Fruit fly (Drosophila melanogaster) whole organism, embryonic: Measurements from ENCODE around the gene fz.

Experiments
- B-H2 ChIP-seq: fragments of 200-800 bp; sonication (Bioruptor generic); optimal IDR thresholded peaks from 2 replicates; lab custom pipeline; 2018; ENCODE audit warnings: missing biosample characterization, mild to moderate bottlenecking, missing genetic modification characterization
- CG1024 ChIP-seq: fragments of 200-800 bp; sonication (Bioruptor generic); IDR thresholded peaks from 2 replicates; pipeline ENCODE4 v1.3.6; 2022; ENCODE audit warnings: missing biosample characterization, missing genetic modification characterization
- CG10321 ChIP-seq: fragments of 200-800 bp; sonication (Bioruptor generic); IDR thresholded peaks from 2 replicates; pipeline ENCODE4 v1.3.6; 2022; ENCODE audit warnings: missing biosample characterization, missing genetic modification characterization
- CG11504 ChIP-seq: fragments of 200-800 bp; sonication (Bioruptor generic); optimal IDR thresholded peaks from 3 replicates; lab custom pipeline; 2019; ENCODE audit warnings: missing biosample characterization, mild to moderate bottlenecking, missing genetic modification characterization, moderate library complexity
- CG13287 ChIP-seq: fragments of 200-800 bp; sonication (Bioruptor generic); IDR thresholded peaks from 2 replicates; pipeline ENCODE4 v1.3.6; 2022; ENCODE audit warnings: missing biosample characterization, missing genetic modification characterization; ENCODE audit not compliant: partially characterized antibody
- CG15073 ChIP-seq: fragments of 200-800 bp; sonication (Bioruptor generic); optimal IDR thresholded peaks from 2 replicates; lab custom pipeline; 2016; ENCODE audit warnings: missing biosample characterization, missing genetic modification characterization
- CG15514 ChIP-seq: fragments of 200-800 bp; sonication (Bioruptor generic); optimal IDR thresholded peaks from 3 replicates; lab custom pipeline; 2017; ENCODE audit warnings: missing biosample characterization, missing genetic modification characterization, mild to moderate bottlenecking, moderate library complexity, missing genetic modification reagents
- CG17328 ChIP-seq: fragments of 200-800 bp; sonication (Bioruptor generic); IDR thresholded peaks from 2 replicates; pipeline ENCODE4 v1.3.6; 2022; ENCODE audit warnings: missing biosample characterization, missing genetic modification characterization
- CG17359 ChIP-seq: fragments of 200-800 bp; sonication (Bioruptor generic); optimal IDR thresholded peaks from 3 replicates; lab custom pipeline; 2018; ENCODE audit warnings: missing biosample characterization, mild to moderate bottlenecking, missing genetic modification characterization, moderate library complexity
- CG17829 ChIP-seq: fragments of 200-800 bp; optimal IDR thresholded peaks from 2 replicates; lab custom pipeline; 2019; ENCODE audit warnings: missing biosample characterization, mild to moderate bottlenecking, missing genetic modification characterization, moderate library complexity
- CG2712 ChIP-seq: fragments of 200-800 bp; optimal IDR thresholded peaks from 3 replicates; lab custom pipeline; 2019; ENCODE audit warnings: missing biosample characterization, mild to moderate bottlenecking, missing genetic modification characterization, moderate library complexity
- CG30020 ChIP-seq: fragments of 200-800 bp; optimal IDR thresholded peaks from 2 replicates; lab custom pipeline; 2019; ENCODE audit warnings: missing biosample characterization, mild to moderate bottlenecking, missing genetic modification characterization, moderate library complexity
- CG3065 ChIP-seq: fragments of 200-800 bp; sonication (Bioruptor generic); optimal IDR thresholded peaks from 2 replicates; lab custom pipeline; 2016; ENCODE audit warnings: missing biosample characterization, missing genetic modification characterization
- CG33557 ChIP-seq: fragments of 200-800 bp; sonication (Bioruptor generic); optimal IDR thresholded peaks from 2 replicates; lab custom pipeline; 2019; ENCODE audit warnings: missing biosample characterization, mild to moderate bottlenecking, missing genetic modification characterization, moderate library complexity
- CG3726 ChIP-seq: fragments of 200-800 bp; sonication (Bioruptor generic); IDR thresholded peaks from 3 replicates; pipeline ENCODE4, ENCODE4 v1.3.6; 2022; ENCODE audit warnings: missing biosample characterization, missing genetic modification characterization
- CG4282 ChIP-seq: fragments of 200-800 bp; sonication (Bioruptor generic); optimal IDR thresholded peaks from 2 replicates; lab custom pipeline; 2016; ENCODE audit warnings: missing biosample characterization, missing genetic modification characterization
- CG43689 ChIP-seq: fragments of 200-800 bp; sonication (Bioruptor generic); IDR thresholded peaks from 2 replicates; pipeline ENCODE4 v1.3.6; 2022; ENCODE audit warnings: missing biosample characterization, missing genetic modification characterization
- CG5953 ChIP-seq: fragments of 200-800 bp; sonication (Bioruptor generic); IDR thresholded peaks from 2 replicates; pipeline ENCODE4 v1.3.6; 2022; ENCODE audit warnings: missing biosample characterization, missing genetic modification characterization
- CG7271 ChIP-seq: fragments of 200-800 bp; sonication (Bioruptor generic); optimal IDR thresholded peaks from 2 replicates; lab custom pipeline; 2018; ENCODE audit warnings: missing biosample characterization, mild to moderate bottlenecking, missing genetic modification characterization, moderate library complexity
- CG7786 ChIP-seq: fragments of 200-800 bp; sonication (Bioruptor generic); optimal IDR thresholded peaks from 2 replicates; lab custom pipeline; 2016; ENCODE audit warnings: missing biosample characterization, missing genetic modification characterization
- CG8765 ChIP-seq: fragments of 200-800 bp; sonication (Bioruptor generic); IDR thresholded peaks from 2 replicates; pipeline ENCODE4 v1.3.6; 2022; ENCODE audit warnings: missing biosample characterization, missing genetic modification characterization
- CG8924 ChIP-seq: fragments of 200-800 bp; optimal IDR thresholded peaks from 3 replicates; lab custom pipeline; 2019; ENCODE audit warnings: missing biosample characterization, mild to moderate bottlenecking, missing genetic modification characterization, moderate library complexity
- CTCF ChIP-seq: fragments of 200-800 bp; sonication (Bioruptor generic); optimal IDR thresholded peaks from 2 replicates; lab custom pipeline; 2017; ENCODE audit warnings: missing biosample characterization, mild to moderate bottlenecking, missing genetic modification characterization, moderate library complexity
- Gug ChIP-seq: fragments of 200-800 bp; sonication (Bioruptor generic); IDR thresholded peaks from 4 replicates; pipeline ENCODE4 v1.3.6; 2022; ENCODE audit warnings: missing biosample characterization, missing genetic modification characterization
- H2.0 ChIP-seq: fragments of 200-800 bp; sonication (Bioruptor generic); IDR thresholded peaks from 2 replicates; pipeline ENCODE4 v1.3.6; 2022; ENCODE audit warnings: missing biosample characterization, missing genetic modification characterization
- Meics ChIP-seq: fragments of 200-800 bp; sonication (Bioruptor generic); optimal IDR thresholded peaks from 2 replicates; lab custom pipeline; 2017; ENCODE audit warnings: missing biosample characterization, mild to moderate bottlenecking, missing genetic modification characterization
- Nf-YB ChIP-seq: fragments of 200-800 bp; sonication (Bioruptor generic); optimal IDR thresholded peaks from 3 replicates; lab custom pipeline; 2019; ENCODE audit warnings: missing biosample characterization, mild to moderate bottlenecking, missing genetic modification characterization, moderate library complexity
- Six4 ChIP-seq: fragments of 200-800 bp; sonication (Bioruptor generic); optimal IDR thresholded peaks from 2 replicates; lab custom pipeline; 2016; ENCODE audit warnings: missing biosample characterization, missing genetic modification characterization
- Sox102F ChIP-seq: fragments of 200-800 bp; sonication (Bioruptor generic); optimal IDR thresholded peaks from 2 replicates; lab custom pipeline; 2018; ENCODE audit warnings: missing biosample characterization, mild to moderate bottlenecking, missing genetic modification characterization, moderate library complexity
- dan ChIP-seq: fragments of 200-800 bp; sonication (Bioruptor generic); IDR thresholded peaks from 2 replicates; pipeline ENCODE4 v1.3.6; 2022; ENCODE audit warnings: missing biosample characterization, missing genetic modification characterization
- ewg ChIP-seq: fragments of 200-800 bp; sonication (Bioruptor generic); optimal IDR thresholded peaks from 3 replicates; lab custom pipeline; 2017; ENCODE audit warnings: mild to moderate bottlenecking, missing biosample characterization, missing genetic modification reagents, missing genetic modification characterization
- fd64A ChIP-seq: fragments of 200-800 bp; sonication (Bioruptor generic); optimal IDR thresholded peaks from 3 replicates; lab custom pipeline; 2018; ENCODE audit warnings: missing biosample characterization, mild to moderate bottlenecking, missing genetic modification characterization
- grn ChIP-seq: fragments of 200-800 bp; sonication (Bioruptor generic); optimal IDR thresholded peaks from 3 replicates; lab custom pipeline; 2017; ENCODE audit warnings: missing biosample characterization, missing genetic modification characterization
- gro ChIP-seq: fragments of 200-800 bp; sonication (Bioruptor generic); optimal IDR thresholded peaks from 2 replicates; lab custom pipeline; 2016; ENCODE audit warnings: missing biosample characterization, missing genetic modification characterization
- gt ChIP-seq: fragments of 200-800 bp; sonication (Bioruptor generic); IDR thresholded peaks from 2 replicates; pipeline ENCODE4 v1.3.6; 2022; ENCODE audit warnings: missing biosample characterization, missing genetic modification characterization
- kay ChIP-seq: fragments of 200-800 bp; sonication (Bioruptor generic); optimal IDR thresholded peaks from 2 replicates; lab custom pipeline; 2016; ENCODE audit warnings: missing biosample characterization, missing genetic modification characterization
- maf-S ChIP-seq: fragments of 200-800 bp; sonication (Bioruptor generic); optimal IDR thresholded peaks from 2 replicates; lab custom pipeline; 2016; ENCODE audit warnings: missing biosample characterization, missing genetic modification characterization
- nom ChIP-seq: fragments of 200-800 bp; sonication (Bioruptor generic); optimal IDR thresholded peaks from 2 replicates; lab custom pipeline; 2017; ENCODE audit warnings: missing biosample characterization, missing genetic modification characterization, mild to moderate bottlenecking, moderate library complexity, missing genetic modification reagents
- onecut ChIP-seq: fragments of 200-800 bp; sonication (Bioruptor generic); IDR thresholded peaks from 2 replicates; pipeline ENCODE4 v1.3.6; 2022; ENCODE audit warnings: missing biosample characterization, missing genetic modification characterization
- p53 ChIP-seq: fragments of 200-800 bp; sonication (Bioruptor generic); optimal IDR thresholded peaks from 2 replicates; lab custom pipeline; 2016; ENCODE audit warnings: missing biosample characterization, missing genetic modification characterization
- pfk ChIP-seq: fragments of 200-800 bp; sonication (Bioruptor generic); optimal IDR thresholded peaks from 2 replicates; lab custom pipeline; 2018; ENCODE audit warnings: missing biosample characterization, mild to moderate bottlenecking, missing genetic modification characterization, moderate library complexity
- rib ChIP-seq: fragments of 200-800 bp; sonication (Bioruptor generic); IDR thresholded peaks from 2 replicates; pipeline ENCODE4 v1.3.6; 2022; ENCODE audit warnings: missing biosample characterization, missing genetic modification characterization
- sd ChIP-seq: fragments of 200-800 bp; sonication (Bioruptor generic); optimal IDR thresholded peaks from 3 replicates; lab custom pipeline; 2018; ENCODE audit warnings: missing biosample characterization, mild to moderate bottlenecking, missing genetic modification characterization, moderate library complexity
- sisA ChIP-seq: fragments of 200-800 bp; sonication (Bioruptor generic); IDR thresholded peaks from 2 replicates; pipeline ENCODE4 v1.3.6; 2022; ENCODE audit warnings: missing biosample characterization, missing genetic modification characterization
- sob ChIP-seq: fragments of 200-800 bp; sonication (Bioruptor generic); IDR thresholded peaks from 2 replicates; pipeline ENCODE4 v1.3.6; 2022; ENCODE audit warnings: missing biosample characterization, missing genetic modification characterization
- stwl ChIP-seq: fragments of 200-800 bp; sonication (Bioruptor generic); optimal IDR thresholded peaks from 3 replicates; lab custom pipeline; 2018; ENCODE audit warnings: missing biosample characterization, mild to moderate bottlenecking, missing genetic modification characterization, moderate library complexity
- tna ChIP-seq: fragments of 200-800 bp; sonication (Bioruptor generic); IDR thresholded peaks from 2 replicates; pipeline ENCODE4 v1.3.6; 2022; ENCODE audit warnings: missing biosample characterization, missing genetic modification characterization; ENCODE audit not compliant: partially characterized antibody
- trh ChIP-seq: fragments of 200-800 bp; sonication (Bioruptor generic); optimal IDR thresholded peaks from 2 replicates; lab custom pipeline; 2016; ENCODE audit warnings: missing biosample characterization, missing genetic modification characterization
- tup ChIP-seq: fragments of 200-800 bp; sonication (Bioruptor generic); optimal IDR thresholded peaks from 2 replicates; lab custom pipeline; 2016; ENCODE audit warnings: missing biosample characterization, mild to moderate bottlenecking, missing genetic modification characterization, moderate library complexity
- twi ChIP-seq: fragments of 200-800 bp; optimal IDR thresholded peaks from 2 replicates; lab custom pipeline; 2019; ENCODE audit warnings: missing biosample characterization, mild to moderate bottlenecking, missing genetic modification characterization, moderate library complexity

The fz gene

DNA sequence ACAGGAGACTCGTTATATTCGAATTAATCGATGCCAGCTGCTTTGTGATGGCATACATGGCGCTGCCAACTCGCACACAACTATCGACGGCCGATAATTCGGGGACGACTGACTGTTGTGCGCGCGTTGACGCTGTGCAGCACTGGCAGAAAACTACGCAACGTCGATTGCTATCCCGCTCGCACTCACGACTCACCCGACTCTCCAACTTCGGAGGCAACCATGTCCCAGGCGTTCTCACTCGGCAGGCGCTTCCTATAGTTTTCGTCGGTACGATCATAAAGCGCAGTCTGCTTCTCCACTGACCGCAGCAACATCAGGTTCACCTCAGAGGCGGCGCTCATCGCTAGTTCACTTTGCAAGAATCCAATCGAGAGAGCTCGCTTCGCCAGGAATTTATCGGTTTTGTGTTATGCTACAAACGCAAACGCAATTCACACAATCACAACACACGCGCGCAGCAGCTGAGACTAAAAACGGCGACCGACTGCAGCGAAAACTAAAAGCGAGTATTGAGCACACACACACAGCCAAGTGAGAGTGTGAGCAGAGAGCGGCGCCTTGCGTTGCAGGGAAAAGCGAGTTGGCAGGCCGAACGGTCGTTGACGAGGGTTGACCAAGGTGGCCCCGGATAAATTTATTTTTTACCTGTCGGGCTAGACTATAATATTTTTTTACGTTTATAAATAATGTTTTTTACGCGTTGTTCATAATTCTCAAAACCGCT is 135.4 kb downstream of the fz start, which contains the start of gene stwl (continued):
- TF ChIP-seq CG17359 (tag; lab: Kevin White, UChicago) (peak; percentile 25), Nf-YB (GFP tag; lab: Kevin White, UChicago) (no peak), sisA (GFP tag; lab: Robert Waterston, UW) (peak; percentile 57), dan (GFP tag; lab: Robert Waterston, UW) (no peak), CG5953 (GFP tag; lab: Robert Waterston, UW) (no peak), CTCF (GFP tag; lab: Kevin White, UChicago) (no peak), CG7271 (tag; lab: Kevin White, UChicago) (no peak), CG8765 (GFP tag; lab: Robert Waterston, UW) (no peak), sob (GFP tag; lab: Robert Waterston, UW) (no peak), CG11504 (tag; lab: Kevin White, UChicago) (peak; percentile 22), onecut (peak; percentile 86), CG15514 (GFP tag; lab: Kevin White, UChicago) (peak; percentile 61), CG7786 (peak; percentile 43), CG15073 (GFP tag; lab: Kevin White, UChicago) (no peak), twi (tag; lab: Kevin White, UChicago) (peak; percentile 2), CG1024 (GFP tag; lab: Robert Waterston, UW) (peak; percentile 67), CG33557 (GFP tag; lab: Kevin White, UChicago) (no peak), CG3065 (GFP tag; lab: Kevin White, UChicago) (no peak), CG3726 (GFP tag; lab: Robert Waterston, UW) (0 out of 3 replicates have a peak, but pooled peaks have one; percentile 4), CG17328 (GFP tag; lab: Robert Waterston, UW) (peak; percentile 46), CG2712 (tag; lab: Kevin White, UChicago) (peak; percentile 8), Gug (GFP tag; lab: Robert Waterston, UW) (peak; percentile 83), pfk (GFP tag; lab: Kevin White, UChicago) (peak; percentile 46), maf-S (GFP tag; lab: Kevin White, UChicago) (peak; percentile 34), CG13287 (peak; percentile 83), sd (tag; lab: Kevin White, UChicago) (no peak), CG17829 (tag; lab: Kevin White, UChicago) (peak; percentile 14), Meics (GFP tag; lab: Kevin White, UChicago) (peak; percentile 51), gt (GFP tag; lab: Robert Waterston, UW) (no peak), trh (GFP tag; lab: Kevin White, UChicago) (no peak), tup (GFP tag; lab: Kevin White, UChicago) (no peak), B-H2 (GFP tag; lab: Kevin White, UChicago) (peak; percentile 21), H2.0 (no peak; the same call in 1 of the 2 replicates), ewg (GFP tag; lab: Kevin White, UChicago) (peak; percentile 51), CG30020 (no peak), CG4282 (GFP tag; lab: Kevin White, UChicago) (peak; percentile 10), nom (GFP tag; lab: Kevin White, UChicago) (no peak), tna (peak; percentile 50), Six4 (GFP tag; lab: Kevin White, UChicago) (peak; percentile 47), rib (no peak), CG8924 (no peak), kay (no peak), grn (GFP tag; lab: Kevin White, UChicago) (no peak), stwl (tag; lab: Kevin White, UChicago) (peak; percentile 100), CG10321 (GFP tag; lab: Robert Waterston, UW) (peak; percentile 89), p53 (no peak), fd64A (GFP tag; lab: Kevin White, UChicago) (no peak), Sox102F (GFP tag; lab: Kevin White, UChicago) (peak; percentile 21), gro (GFP tag; lab: Kevin White, UChicago) (no peak), CG43689 (no peak)
